Worm (Caenorhabditis elegans) whole organism, late embryonic: ENCODE measurements around the gene pigs-1.

Experiments
- ama-1 ChIP-seq: fragments of 150-350 bp; optimal IDR thresholded peaks from 2 replicates; lab custom pipeline; 2014
- ceh-14 ChIP-seq: sonication (generic microtip); optimal IDR thresholded peaks from 2 replicates; lab custom pipeline; 2016; ENCODE audit warnings: missing genotype, missing genetic modification characterization, missing compliant biosample characterization
- ceh-19 ChIP-seq: fragments of 200-800 bp; sonication (Bioruptor generic); optimal IDR thresholded peaks from 2 replicates; lab custom pipeline; 2018; ENCODE audit warnings: mild to moderate bottlenecking, missing genetic modification characterization, missing compliant biosample characterization
- ceh-2 ChIP-seq: sonication (generic microtip); optimal IDR thresholded peaks from 2 replicates; lab custom pipeline; 2016; ENCODE audit warnings: missing genotype, missing genetic modification characterization, missing compliant biosample characterization
- ceh-31 ChIP-seq: sonication (generic microtip); optimal IDR thresholded peaks from 2 replicates; lab custom pipeline; 2016; ENCODE audit warnings: missing genetic modification characterization, missing compliant biosample characterization
- ceh-34 ChIP-seq: sonication (generic microtip); optimal IDR thresholded peaks from 2 replicates; lab custom pipeline; 2016; ENCODE audit warnings: mild to moderate bottlenecking, missing genetic modification characterization, missing compliant biosample characterization
- ceh-6 ChIP-seq: fragments of 200-800 bp; sonication (Bioruptor generic); optimal IDR thresholded peaks from 2 replicates; lab custom pipeline; 2018; ENCODE audit warnings: mild to moderate bottlenecking, missing genetic modification characterization, missing compliant biosample characterization
- ceh-9 ChIP-seq: sonication (generic microtip); optimal IDR thresholded peaks from 2 replicates; lab custom pipeline; 2016; ENCODE audit warnings: mild to moderate bottlenecking, missing genetic modification characterization, inconsistent platforms, missing compliant biosample characterization
- che-1 ChIP-seq: sonication (generic microtip); optimal IDR thresholded peaks from 2 replicates; lab custom pipeline; 2016; ENCODE audit warnings: mild to moderate bottlenecking, missing genetic modification characterization, missing compliant biosample characterization
- dmd-4 ChIP-seq: sonication (generic microtip); optimal IDR thresholded peaks from 2 replicates; lab custom pipeline; 2016; ENCODE audit warnings: borderline replicate concordance, missing genetic modification characterization, missing compliant biosample characterization
- dve-1 ChIP-seq: sonication (generic microtip); optimal IDR thresholded peaks from 2 replicates; lab custom pipeline; 2017; ENCODE audit warnings: antibody characterized with exemption, mild to moderate bottlenecking, missing genetic modification characterization, missing compliant biosample characterization
- elt-2 ChIP-seq: sonication (generic microtip); optimal IDR thresholded peaks from 2 replicates; lab custom pipeline; 2016; ENCODE audit warnings: missing genetic modification reagents, missing genetic modification characterization, missing compliant biosample characterization
- fax-1 ChIP-seq: sonication (generic microtip); optimal IDR thresholded peaks from 2 replicates; lab custom pipeline; 2016; ENCODE audit warnings: missing genotype, missing genetic modification characterization, missing compliant biosample characterization
- hlh-6 ChIP-seq: sonication (generic microtip); optimal IDR thresholded peaks from 2 replicates; lab custom pipeline; 2016; ENCODE audit warnings: missing genotype, missing genetic modification characterization, missing compliant biosample characterization
- hlh-8 ChIP-seq: sonication (generic microtip); optimal IDR thresholded peaks from 2 replicates; lab custom pipeline; 2016; ENCODE audit warnings: missing genotype, missing genetic modification characterization, missing compliant biosample characterization
- mec-3 ChIP-seq: sonication (generic microtip); optimal IDR thresholded peaks from 2 replicates; lab custom pipeline; 2016; ENCODE audit warnings: borderline replicate concordance, missing genetic modification characterization, missing compliant biosample characterization
- nfya-1 ChIP-seq: sonication (generic microtip); optimal IDR thresholded peaks from 2 replicates; lab custom pipeline; 2017; ENCODE audit warnings: missing genetic modification characterization, mild to moderate bottlenecking, missing compliant biosample characterization, antibody characterized with exemption, moderate library complexity
- nhr-11 ChIP-seq: fragments of 150-350 bp; optimal IDR thresholded peaks from 2 replicates; lab custom pipeline; 2014; ENCODE audit warnings: missing biosample characterization, missing genetic modification characterization
- pat-9 ChIP-seq: fragments of 200-800 bp; sonication (Bioruptor generic); optimal IDR thresholded peaks from 2 replicates; lab custom pipeline; 2018; ENCODE audit warnings: mild to moderate bottlenecking, missing genetic modification characterization, moderate library complexity, missing compliant biosample characterization
- pax-1 ChIP-seq: fragments of 150-350 bp; optimal IDR thresholded peaks from 2 replicates; lab custom pipeline; 2014; ENCODE audit warnings: missing biosample characterization, missing genetic modification characterization
- pha-4 ChIP-seq: fragments of 150-350 bp; optimal IDR thresholded peaks from 2 replicates; lab custom pipeline; 2018; ENCODE audit warnings: missing biosample characterization, missing genetic modification reagents, missing genetic modification characterization
- rnt-1 ChIP-seq: sonication (generic microtip); optimal IDR thresholded peaks from 2 replicates; lab custom pipeline; 2016; ENCODE audit warnings: missing genetic modification characterization, missing compliant biosample characterization
- sdc-2 ChIP-seq: sonication (generic microtip); optimal IDR thresholded peaks from 2 replicates; lab custom pipeline; 2016; ENCODE audit warnings: missing genotype, missing genetic modification characterization, missing compliant biosample characterization
- tbx-7 ChIP-seq: sonication (generic microtip); optimal IDR thresholded peaks from 2 replicates; lab custom pipeline; 2016; ENCODE audit warnings: missing genotype, missing genetic modification characterization, missing compliant biosample characterization
- ttx-3 ChIP-seq: sonication (generic microtip); optimal IDR thresholded peaks from 2 replicates; lab custom pipeline; 2016; ENCODE audit warnings: missing genetic modification reagents, missing genetic modification characterization, missing compliant biosample characterization
- unc-3 ChIP-seq, 2 experiments: fragments of 200-800 bp in 1 of 2; sonication (Bioruptor generic) in 1 of 2; sonication (generic microtip) in 1 of 2; conservative IDR thresholded peaks in 1 of 2; optimal IDR thresholded peaks in 1 of 2; 2 replicates each; pipeline versions ENCODE4 v1.3.6 to Lab custom; 2016 to 2022; ENCODE audit warnings: missing compliant biosample characterization in 2 of 2, missing genetic modification characterization in 2 of 2, missing genetic modification reagents in 1 of 2
- unc-42 ChIP-seq: sonication (generic microtip); optimal IDR thresholded peaks from 2 replicates; lab custom pipeline; 2016; ENCODE audit warnings: missing genotype, missing genetic modification characterization, missing compliant biosample characterization
- unc-55 ChIP-seq: sonication (generic microtip); optimal IDR thresholded peaks from 2 replicates; lab custom pipeline; 2017; ENCODE audit warnings: missing biosample characterization, missing genetic modification reagents, missing genetic modification characterization
- unc-86 ChIP-seq: sonication (generic microtip); optimal IDR thresholded peaks from 2 replicates; lab custom pipeline; 2016; ENCODE audit warnings: missing genetic modification characterization, missing compliant biosample characterization

Gene pigs-1

ce11 chrIV:10148938-10149337 is at the start of gene pigs-1:
TSS of gene pigs-1 (minus strand) at chrIV:10149038.
- no peak for TF ChIP-seq hlh-6 (tag; lab: Kevin White, UChicago)
- no peak for TF ChIP-seq nhr-11 (tag; lab: Kevin White, UChicago)
- TF ChIP-seq unc-3 (GFP tag; conservative IDR thresholded peaks at IDR 0.05; lab: Robert Waterston, UW), result no peak
- TF ChIP-seq unc-3 (tag; optimal IDR thresholded peaks at IDR 0.05; lab: Kevin White, UChicago), result no peak
- TF ChIP-seq mec-3, result no peak
- TF ChIP-seq unc-86 (tag; lab: Kevin White, UChicago), result no peak
- TF ChIP-seq sdc-2, result no peak
- no peak for TF ChIP-seq pha-4 (tag; lab: Kevin White, UChicago)
- TF ChIP-seq che-1 (tag; lab: Kevin White, UChicago), result no peak
- TF ChIP-seq ttx-3, result no peak
- TF ChIP-seq pat-9 (tag; lab: Kevin White, UChicago), result no peak
- TF ChIP-seq dve-1 (tag; lab: Kevin White, UChicago), result no peak
- no peak for TF ChIP-seq hlh-8 (tag; lab: Kevin White, UChicago)

- TF ChIP-seq ceh-2 (tag; lab: Kevin White, UChicago) (peak; percentile 28), fax-1 (tag; lab: Kevin White, UChicago) (no peak), ceh-6 (GFP tag; lab: Kevin White, UChicago) (no peak), elt-2 (tag; lab: Kevin White, UChicago) (no peak), dve-1 (tag; lab: Kevin White, UChicago) (no peak), ceh-31 (tag; lab: Kevin White, UChicago) (peak; percentile 19)
Observed at ce11 chrIV:10197317-10197867, 48.6 kb upstream of the pigs-1 start, which contains the start of gene gon-4. TSS of gene gon-4 (plus strand) at chrIV:10197817.

- no peak for TF ChIP-seq unc-55 (GFP tag; lab: Kevin White, UChicago)
- TF ChIP-seq dmd-4 (tag; lab: Kevin White, UChicago), result no peak
- no peak for TF ChIP-seq ceh-9
- TF ChIP-seq ama-1 (lab: Kevin White, UChicago), result no peak
- no peak for TF ChIP-seq ceh-31 (tag; lab: Kevin White, UChicago)
- no peak for TF ChIP-seq ceh-19
- TF ChIP-seq elt-2 (tag; lab: Kevin White, UChicago), result no peak
- no peak for TF ChIP-seq ceh-2 (tag; lab: Kevin White, UChicago)
- no peak for TF ChIP-seq pha-4 (tag; lab: Kevin White, UChicago)
- TF ChIP-seq tbx-7, result no peak
- no peak for TF ChIP-seq pax-1
- TF ChIP-seq rnt-1, result no peak
Observed at ce11 chrIV:10194345-10194744, 45.5 kb upstream of the pigs-1 start, which contains the start of gene ptrg-1. TSS of gene ptrg-1 (minus strand) at chrIV:10194445.

- TF ChIP-seq ceh-14 (tag; lab: Kevin White, UChicago), result no peak
- no peak for TF ChIP-seq sdc-2
- peak; percentile 82 for TF ChIP-seq unc-42 (tag; lab: Kevin White, UChicago)
Observed at ce11 chrIV:10191498-10191897, 42.7 kb upstream of the pigs-1 start.

- no peak for TF ChIP-seq nfya-1 (tag; lab: Kevin White, UChicago)
- TF ChIP-seq ceh-34 (tag; lab: Kevin White, UChicago), result peak; percentile 52
- TF ChIP-seq, all 69 proteins: peak for 1
Observed at ce11 chrIV:10190586-10190985, 41.7 kb upstream of the pigs-1 start.

- TF ChIP-seq hlh-8 (tag; lab: Kevin White, UChicago), result no peak
- TF ChIP-seq unc-42 (tag; lab: Kevin White, UChicago), result peak; percentile 34
Observed at ce11 chrIV:10188505-10188904, 39.7 kb upstream of the pigs-1 start.
